Fruit fly (Drosophila melanogaster) whole organism: ENCODE data around the gene sals.

Experiments
- CG8478 ChIP-seq: fragments of >200 bp; optimal IDR thresholded peaks from 2 replicates; lab custom pipeline; 2018; ENCODE audit warnings: inconsistent platforms
- Dll ChIP-seq: fragments of >200 bp; optimal IDR thresholded peaks from 2 replicates; lab custom pipeline; 2017
- EcR ChIP-seq, 2 experiments: fragments of >200 bp; optimal IDR thresholded peaks; 2 replicates each; lab custom pipeline; 2017; ENCODE audit warnings: missing biosample characterization in 2 of 2, missing genetic modification characterization in 2 of 2, missing genetic modification reagents in 2 of 2
- pan ChIP-seq: fragments of >200 bp; optimal IDR thresholded peaks from 2 replicates; lab custom pipeline; 2017
- psq ChIP-seq: fragments of >200 bp; optimal IDR thresholded peaks from 2 replicates; lab custom pipeline; 2017
- usp ChIP-seq: fragments of >200 bp; optimal IDR thresholded peaks from 2 replicates; lab custom pipeline; 2017; ENCODE audit warnings: missing biosample characterization, missing genetic modification characterization, mixed read lengths

The sals gene

dm6 chr3R:11451207-11451841, at the start of gene sals:
TSS of gene sals (minus strand) at chr3R:11451791.
- TF ChIP-seq pan, result no peak
- TF ChIP-seq EcR (GFP tag; optimal IDR thresholded peaks at IDR 0.05; lab: Kevin White, UChicago), result no peak
- TF ChIP-seq Dll (lab: Kevin White, UChicago), result no peak

- no peak for TF ChIP-seq Dll (lab: Kevin White, UChicago)
Measured at dm6 chr3R:11499715-11500235, 48.2 kb upstream of the sals start, which contains the start of gene dpr5. TSS of gene dpr5 (plus strand) at chr3R:11499984.

dm6 chr3R:11490269-11490668, 38.7 kb upstream of the sals start:
- TF ChIP-seq usp (GFP tag; lab: Kevin White, UChicago), result no peak
- no peak for TF ChIP-seq EcR (GFP tag; optimal IDR thresholded peaks at IDR 0.05; lab: Kevin White, UChicago)
- no peak for TF ChIP-seq Dll (lab: Kevin White, UChicago)
- no peak for TF ChIP-seq CG8478 (lab: Kevin White, UChicago)
- TF ChIP-seq psq (lab: Kevin White, UChicago), result no peak
- no peak for TF ChIP-seq pan

- TF ChIP-seq EcR (GFP tag; optimal IDR thresholded peaks at IDR 0.05; lab: Kevin White, UChicago) (no peak), usp (GFP tag; lab: Kevin White, UChicago) (no peak), pan (no peak), psq (lab: Kevin White, UChicago) (no peak), CG8478 (lab: Kevin White, UChicago) (no peak), Dll (lab: Kevin White, UChicago) (no peak)
Measured at dm6 chr3R:11483328-11483868, 31.8 kb upstream of the sals start.

dm6 chr3R:11469745-11470144, 18.2 kb upstream of the sals start:
- TF ChIP-seq psq (lab: Kevin White, UChicago) (no peak), usp (GFP tag; lab: Kevin White, UChicago) (no peak), pan (no peak), EcR (GFP tag; optimal IDR thresholded peaks at IDR 0.05; lab: Kevin White, UChicago) (no peak), CG8478 (lab: Kevin White, UChicago) (no peak), Dll (lab: Kevin White, UChicago) (no peak)

- TF ChIP-seq Dll (lab: Kevin White, UChicago) (no peak), pan (no peak), usp (GFP tag; lab: Kevin White, UChicago) (no peak), CG8478 (lab: Kevin White, UChicago) (no peak), psq (lab: Kevin White, UChicago) (no peak), EcR (GFP tag; optimal IDR thresholded peaks at IDR 0.05; lab: Kevin White, UChicago) (no peak)
Measured at dm6 chr3R:11467812-11468211, 16.2 kb upstream of the sals start.

dm6 chr3R:11460502-11461358, 9.1 kb upstream of the sals start, which contains the start of gene PGRP-LB:
TSS of gene PGRP-LB (minus strand) at chr3R:11460552.
- TF ChIP-seq EcR (GFP tag; optimal IDR thresholded peaks at IDR 0.05; lab: Kevin White, UChicago), result no peak
- TF ChIP-seq usp (GFP tag; lab: Kevin White, UChicago), result no peak
- TF ChIP-seq pan, result no peak
- no peak for TF ChIP-seq psq (lab: Kevin White, UChicago)
- TF ChIP-seq CG8478 (lab: Kevin White, UChicago), result no peak
- TF ChIP-seq Dll (lab: Kevin White, UChicago), result no peak

- TF ChIP-seq EcR (GFP tag; optimal IDR thresholded peaks at IDR 0.05; lab: Kevin White, UChicago) (no peak), usp (GFP tag; lab: Kevin White, UChicago) (no peak), Dll (lab: Kevin White, UChicago) (no peak), CG8478 (lab: Kevin White, UChicago) (no peak)
Measured at dm6 chr3R:11458851-11459175, 7.2 kb upstream of the sals start.

dm6 chr3R:11458022-11458850, 6.6 kb upstream of the sals start:
- TF ChIP-seq psq (lab: Kevin White, UChicago) (no peak), CG8478 (lab: Kevin White, UChicago) (no peak), EcR (GFP tag; optimal IDR thresholded peaks at IDR 0.05; lab: Kevin White, UChicago) (no peak), Dll (lab: Kevin White, UChicago) (no peak), pan (no peak), usp (GFP tag; lab: Kevin White, UChicago) (no peak)

- no peak for TF ChIP-seq EcR (GFP tag; optimal IDR thresholded peaks at IDR 0.05; lab: Kevin White, UChicago)
- TF ChIP-seq usp (GFP tag; lab: Kevin White, UChicago), result no peak
- no peak for TF ChIP-seq CG8478 (lab: Kevin White, UChicago)
- TF ChIP-seq psq (lab: Kevin White, UChicago), result no peak
- TF ChIP-seq Dll (lab: Kevin White, UChicago), result no peak
Measured at dm6 chr3R:11457286-11457685, 5.7 kb upstream of the sals start.

- no peak for TF ChIP-seq Dll (lab: Kevin White, UChicago)
- no peak for TF ChIP-seq usp (GFP tag; lab: Kevin White, UChicago)
- no peak for TF ChIP-seq CG8478 (lab: Kevin White, UChicago)
- TF ChIP-seq pan, result no peak
- TF ChIP-seq EcR (GFP tag; optimal IDR thresholded peaks at IDR 0.05; lab: Kevin White, UChicago), result no peak
- TF ChIP-seq psq (lab: Kevin White, UChicago), result no peak
Measured at dm6 chr3R:11456539-11456938, 4.9 kb upstream of the sals start.
